Worm (Caenorhabditis elegans) whole organism, L4 larva: ENCODE results near the gene flp-25.

Experiments used
- F44E2.7 ChIP-seq: fragments of 200-800 bp; sonication (Bioruptor generic); IDR thresholded peaks from 2 replicates; pipeline ENCODE4 v2.1.2; 2022; ENCODE audit warnings: missing genetic modification characterization, missing compliant biosample characterization
- Y105C5A.15 ChIP-seq: fragments of 200-800 bp; sonication (Bioruptor generic); IDR thresholded peaks from 2 replicates; pipeline ENCODE4 v1.3.6; 2022; ENCODE audit warnings: missing genetic modification characterization, missing compliant biosample characterization
- ZK337.2 ChIP-seq: fragments of 200-800 bp; sonication (Bioruptor generic); IDR thresholded peaks from 2 replicates; pipeline ENCODE4 v1.3.6; 2022; ENCODE audit warnings: missing genetic modification reagents, missing genetic modification characterization, missing compliant biosample characterization
- ZK546.5 ChIP-seq, 2 experiments: sonication (generic microtip); optimal IDR thresholded peaks; 2 replicates each; lab custom pipeline; 2017; ENCODE audit warnings: missing biosample characterization in 2 of 2, missing genetic modification characterization in 2 of 2
- ama-1 ChIP-seq: fragments of 150-350 bp; optimal IDR thresholded peaks from 2 replicates; lab custom pipeline; 2014; ENCODE audit warnings: inconsistent platforms, mixed read lengths
- ceh-20 ChIP-seq: fragments of 200-800 bp; sonication (Bioruptor generic); IDR thresholded peaks from 2 replicates; pipeline ENCODE4 v1.3.6; 2022; ENCODE audit warnings: missing genetic modification reagents, missing genetic modification characterization, missing compliant biosample characterization
- ceh-32 ChIP-seq: sonication (generic microtip); optimal IDR thresholded peaks from 2 replicates; lab custom pipeline; 2016; ENCODE audit warnings: mild to moderate bottlenecking, missing genetic modification characterization, missing compliant biosample characterization; ENCODE audit not compliant: poor library complexity
- ceh-82 ChIP-seq: sonication (generic microtip); optimal IDR thresholded peaks from 2 replicates; lab custom pipeline; 2017; ENCODE audit warnings: missing biosample characterization, missing genetic modification characterization
- daf-12 ChIP-seq: fragments of 150-350 bp; optimal IDR thresholded peaks from 2 replicates; lab custom pipeline; 2014; ENCODE audit warnings: missing biosample characterization, missing genetic modification reagents, missing genetic modification characterization
- daf-16 ChIP-seq, 3 experiments: sonication (generic microtip); optimal IDR thresholded peaks; 2 replicates each; lab custom pipeline; 2016 to 2017; ENCODE audit warnings: missing genetic modification characterization in 3 of 3, missing genetic modification reagents in 3 of 3, mild to moderate bottlenecking in 2 of 3, missing compliant biosample characterization in 2 of 3, missing biosample characterization in 1 of 3, moderate library complexity in 1 of 3
- dmd-6 ChIP-seq: fragments of 200-800 bp; sonication (Bioruptor generic); IDR thresholded peaks from 2 replicates; pipeline ENCODE4 v1.3.6; 2022; ENCODE audit warnings: missing genetic modification reagents, missing genetic modification characterization, missing compliant biosample characterization
- duxl-1 ChIP-seq: sonication (generic microtip); optimal IDR thresholded peaks from 2 replicates; lab custom pipeline; 2016; ENCODE audit warnings: mild to moderate bottlenecking, missing genetic modification characterization, moderate library complexity, missing compliant biosample characterization; ENCODE audit not compliant: poor library complexity
- dve-1 ChIP-seq: sonication (generic microtip); optimal IDR thresholded peaks from 2 replicates; lab custom pipeline; 2017; ENCODE audit warnings: antibody characterized with exemption, mild to moderate bottlenecking, missing genetic modification characterization, missing compliant biosample characterization; ENCODE audit not compliant: insufficient read depth
- gei-8 ChIP-seq: fragments of 200-800 bp; sonication (Bioruptor generic); optimal IDR thresholded peaks from 2 replicates; lab custom pipeline; 2018; ENCODE audit warnings: mild to moderate bottlenecking, missing genetic modification characterization, missing compliant biosample characterization
- hlh-11 ChIP-seq: fragments of 200-800 bp; sonication (Bioruptor generic); optimal IDR thresholded peaks from 2 replicates; lab custom pipeline; 2018; ENCODE audit warnings: mild to moderate bottlenecking, missing genetic modification characterization, missing compliant biosample characterization
- hlh-30 ChIP-seq: sonication (generic microtip); optimal IDR thresholded peaks from 2 replicates; lab custom pipeline; 2017; ENCODE audit warnings: antibody characterized with exemption, mild to moderate bottlenecking, missing genetic modification characterization, missing compliant biosample characterization; ENCODE audit not compliant: insufficient read depth
- jun-1 ChIP-seq: fragments of 150-350 bp; optimal IDR thresholded peaks from 2 replicates; lab custom pipeline; 2014; ENCODE audit warnings: missing biosample characterization, missing genetic modification reagents, missing genetic modification characterization
- lin-13 ChIP-seq: fragments of 150-350 bp; optimal IDR thresholded peaks from 2 replicates; lab custom pipeline; 2014; ENCODE audit warnings: missing biosample characterization, missing genetic modification reagents, missing genetic modification characterization
- lin-29 ChIP-seq: fragments of 200-800 bp; sonication (Bioruptor generic); IDR thresholded peaks from 2 replicates; pipeline ENCODE4 v1.3.6; 2022; ENCODE audit warnings: missing genetic modification reagents, missing genetic modification characterization, missing compliant biosample characterization
- lsy-2 ChIP-seq, 2 experiments: fragments of 150-350 bp in 1 of 2; sonication (generic microtip) in 1 of 2; optimal IDR thresholded peaks; 2 replicates each; lab custom pipeline; 2014 to 2017; ENCODE audit warnings: missing biosample characterization in 2 of 2, missing genetic modification characterization in 2 of 2
- madf-5 ChIP-seq, 2 experiments: fragments of 200-800 bp; sonication (Bioruptor generic); IDR thresholded peaks; 2 replicates each; pipeline ENCODE4 v1.3.6; 2022; ENCODE audit warnings: missing compliant biosample characterization in 2 of 2, missing genetic modification characterization in 2 of 2
- mxl-2 ChIP-seq: fragments of 200-800 bp; sonication (Bioruptor generic); conservative IDR thresholded peaks from 2 replicates; pipeline ENCODE4 v1.3.6; 2022; ENCODE audit warnings: missing genetic modification reagents, missing genetic modification characterization, missing compliant biosample characterization
- nhr-237 ChIP-seq: sonication (generic microtip); optimal IDR thresholded peaks from 2 replicates; lab custom pipeline; 2017; ENCODE audit warnings: missing biosample characterization, missing genetic modification characterization
- nhr-28 ChIP-seq: fragments of 150-350 bp; optimal IDR thresholded peaks from 2 replicates; lab custom pipeline; 2014; ENCODE audit warnings: missing biosample characterization, missing genetic modification characterization
- nhr-48 ChIP-seq: sonication (generic microtip); optimal IDR thresholded peaks from 2 replicates; lab custom pipeline; 2016; ENCODE audit warnings: mild to moderate bottlenecking, missing genetic modification characterization, missing compliant biosample characterization
- nhr-76 ChIP-seq: fragments of 150-350 bp; optimal IDR thresholded peaks from 2 replicates; lab custom pipeline; 2014; ENCODE audit warnings: missing biosample characterization, missing genetic modification characterization
- nhr-77 ChIP-seq: fragments of 150-350 bp; optimal IDR thresholded peaks from 2 replicates; lab custom pipeline; 2014; ENCODE audit warnings: missing biosample characterization, missing genetic modification characterization
- php-3 ChIP-seq: fragments of 200-800 bp; sonication (Bioruptor generic); IDR thresholded peaks from 2 replicates; pipeline ENCODE4 v1.3.6; 2022; ENCODE audit warnings: missing genetic modification reagents, missing genetic modification characterization, missing compliant biosample characterization
- sdz-12 ChIP-seq: fragments of 200-800 bp; sonication (Bioruptor generic); optimal IDR thresholded peaks from 2 replicates; lab custom pipeline; 2018; ENCODE audit warnings: mild to moderate bottlenecking, missing genetic modification characterization, missing compliant biosample characterization
- spr-1 ChIP-seq: sonication (generic microtip); optimal IDR thresholded peaks from 2 replicates; lab custom pipeline; 2016; ENCODE audit warnings: mild to moderate bottlenecking, missing genetic modification characterization, missing compliant biosample characterization
- unc-62 ChIP-seq, 3 experiments: fragments of 150-350 bp in 1 of 3; sonication (generic microtip); optimal IDR thresholded peaks in 2 of 3; peaks in 1 of 3; 1 replicate in 1 of 3; 2 replicates in 2 of 3; lab custom pipeline; 2014 to 2017; ENCODE audit warnings: missing biosample characterization in 3 of 3, missing genetic modification characterization in 3 of 3, missing genetic modification reagents in 3 of 3, missing genotype in 1 of 3
- ztf-7 ChIP-seq: fragments of 150-350 bp; optimal IDR thresholded peaks from 2 replicates; lab custom pipeline; 2014; ENCODE audit warnings: missing biosample characterization, missing genetic modification characterization

Gene flp-25

DNA sequence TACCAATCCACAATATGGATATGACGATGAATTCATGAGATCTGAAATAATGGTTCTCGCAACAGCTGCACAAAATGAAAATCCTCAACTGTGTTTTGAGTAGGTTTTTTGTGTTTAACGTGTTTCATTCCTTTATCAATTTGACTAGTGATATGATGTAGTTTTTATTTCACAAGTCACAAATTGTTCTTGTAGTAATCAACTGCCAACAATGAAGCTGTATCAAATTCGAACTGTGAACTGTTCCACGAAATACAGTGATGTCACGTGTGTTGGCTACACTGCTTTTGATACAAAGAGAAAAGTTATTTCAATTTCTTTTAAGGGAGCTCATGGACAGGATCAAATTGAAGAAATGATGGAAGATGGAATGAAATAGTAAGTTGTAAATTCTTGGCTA lies 46.1 kb upstream of the flp-25 start (continued):
- TF ChIP-seq ceh-32 (tag; lab: Kevin White, UChicago) (no peak), duxl-1 (tag; lab: Kevin White, UChicago) (no peak), spr-1 (no peak), nhr-28 (tag; lab: Kevin White, UChicago) (peak; percentile 95), daf-12 (tag; lab: Kevin White, UChicago) (no peak), ztf-7 (no peak)

DNA sequence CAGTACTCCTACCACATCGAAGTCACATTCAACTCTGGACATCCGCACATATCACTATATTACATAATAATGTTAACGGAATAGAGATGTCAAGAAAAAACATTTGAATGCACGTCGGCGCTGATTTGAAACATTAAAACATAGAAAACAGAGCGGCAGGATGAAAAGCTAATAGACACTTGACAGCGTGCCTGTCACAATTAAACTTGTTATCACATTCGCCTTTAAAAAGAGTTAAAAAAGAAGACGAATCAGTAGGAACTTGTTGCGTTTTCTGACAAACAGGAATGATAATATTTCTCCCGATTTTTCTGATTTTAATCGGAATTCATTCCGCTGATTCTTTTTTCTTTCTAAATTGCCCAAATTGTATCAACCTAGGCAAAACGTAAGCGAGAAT lies 43.7 kb upstream of the flp-25 start:
- TF ChIP-seq nhr-28 (tag; lab: Kevin White, UChicago) (peak; percentile 31), nhr-76 (no peak), php-3 (GFP tag; lab: Robert Waterston, UW) (peak; percentile 51; the same call in 1 of the 2 replicates), hlh-11 (peak; percentile 65), daf-16 (GFP tag; optimal IDR thresholded peaks at IDR 0.05; lab: Kevin White, UChicago) (no peak), daf-16 (tag; optimal IDR thresholded peaks at IDR 0.05; lab: Kevin White, UChicago) (peak; percentile 79), ZK337.2 (GFP tag; lab: Robert Waterston, UW) (no peak), dmd-6 (peak; percentile 81), dve-1 (peak; percentile 68)

DNA sequence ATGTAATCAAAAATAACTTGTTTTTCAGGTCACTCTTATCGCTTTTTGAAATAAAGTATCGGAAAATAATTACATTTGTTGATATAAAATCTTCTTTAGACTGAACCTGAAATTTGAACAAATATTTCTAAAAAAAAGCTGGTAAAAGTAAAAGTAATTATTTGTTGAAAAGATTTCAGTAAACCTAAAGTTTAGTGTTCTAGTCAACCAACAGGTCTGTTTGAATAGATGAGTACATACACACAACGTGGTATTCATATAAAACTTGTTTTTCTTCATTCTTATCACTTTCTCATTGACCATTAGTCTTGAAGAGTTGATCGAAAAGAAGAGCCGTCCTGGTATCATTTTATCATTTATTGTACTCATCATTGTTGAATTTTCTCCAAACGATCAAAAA lies 41.7 kb upstream of the flp-25 start, which contains the start of gene C40H1.9:
Gene C40H1.9, plus strand, starts transcription at position 301 of the 400 bp plus-strand sequence.
- TF ChIP-seq lin-29 (GFP tag; lab: Robert Waterston, UW) (no peak), ceh-20 (no peak), daf-16 (GFP tag; optimal IDR thresholded peaks at IDR 0.05; lab: Kevin White, UChicago) (no peak), daf-16 (tag; optimal IDR thresholded peaks at IDR 0.05; lab: Kevin White, UChicago) (peak; percentile 52), lin-13 (GFP tag; lab: Kevin White, UChicago) (no peak), nhr-77 (tag; lab: Kevin White, UChicago) (no peak), ceh-82 (tag; lab: Kevin White, UChicago) (no peak), Y105C5A.15 (GFP tag; lab: Robert Waterston, UW) (no peak), ZK546.5 (tag; optimal IDR thresholded peaks at IDR 0.05; lab: Kevin White, UChicago) (no peak), hlh-30 (tag; lab: Kevin White, UChicago) (no peak), madf-5 (GFP tag; IDR thresholded peaks at IDR 0.05; lab: Robert Waterston, UW) (no peak), mxl-2 (GFP tag; lab: Robert Waterston, UW) (no peak), nhr-48 (tag; lab: Kevin White, UChicago) (no peak), ama-1 (lab: Kevin White, UChicago) (no peak), nhr-237 (tag; lab: Kevin White, UChicago) (no peak), jun-1 (tag; lab: Kevin White, UChicago) (no peak), gei-8 (GFP tag; lab: Kevin White, UChicago) (no peak), nhr-28 (tag; lab: Kevin White, UChicago) (peak; percentile 10)

DNA sequence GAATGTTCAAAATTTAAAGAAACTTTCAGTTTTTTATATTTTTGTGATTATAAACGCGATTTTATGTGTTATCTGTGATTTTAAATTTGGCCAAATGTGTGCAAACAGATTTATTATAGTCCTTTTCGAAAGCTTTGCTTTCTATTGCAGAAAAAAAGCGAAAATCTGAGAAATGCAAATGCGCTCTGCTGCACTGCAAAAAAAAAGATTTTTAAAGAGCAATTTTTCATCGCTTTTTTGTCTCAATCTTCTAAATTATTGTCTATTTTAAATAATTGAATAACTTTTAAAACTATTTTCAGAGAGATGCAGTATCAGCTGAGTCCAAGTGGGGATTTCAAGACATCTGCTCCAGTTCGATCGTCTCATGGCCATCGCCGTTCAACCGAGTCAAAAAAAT lies 39.3 kb upstream of the flp-25 start, which contains the start of gene cpb-1:
Gene cpb-1, plus strand, starts transcription at position 301 of the 400 bp plus-strand sequence.
- TF ChIP-seq lsy-2 (tag; optimal IDR thresholded peaks at IDR 0.05; lab: Kevin White, UChicago) (no peak), sdz-12 (no peak), unc-62 (GFP tag; optimal IDR thresholded peaks at IDR 0.05 in 1 of 2; lab: Kevin White, UChicago) (peak in 1 of 2 experiments; percentile 20), unc-62 (tag; optimal IDR thresholded peaks at IDR 0.05; lab: Kevin White, UChicago) (no peak), F44E2.7 (GFP tag; lab: Robert Waterston, UW) (no peak)
- TF ChIP-seq, all 104 proteins: peak for 1

DNA sequence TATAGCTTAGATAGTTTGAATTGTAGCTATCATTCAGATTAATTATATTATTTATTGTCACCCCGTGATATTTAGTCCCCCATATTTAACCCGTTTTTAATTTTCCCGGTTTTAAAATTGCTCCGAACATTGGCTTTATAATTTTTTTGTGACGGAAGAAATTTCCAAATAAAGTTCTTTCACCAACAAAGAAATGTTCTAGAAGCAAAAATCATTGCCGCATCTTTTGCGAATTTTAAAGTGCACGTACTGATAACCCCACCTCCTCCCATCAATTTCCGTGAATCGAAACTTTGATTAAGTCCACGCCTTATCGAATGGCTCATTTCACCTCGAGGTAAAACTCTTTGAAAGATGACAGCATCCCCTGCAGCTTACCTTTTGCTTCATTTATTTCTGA lies 36.6 kb upstream of the flp-25 start, which contains the start of gene C40H1.7:
Gene C40H1.7, plus strand, starts transcription at position 301 of the 400 bp plus-strand sequence.
- TF ChIP-seq dmd-6 (peak; percentile 39; the same call in 1 of the 2 replicates), daf-16 (GFP tag; optimal IDR thresholded peaks at IDR 0.05; lab: Kevin White, UChicago) (no peak), daf-16 (tag; optimal IDR thresholded peaks at IDR 0.05; lab: Kevin White, UChicago) (peak; percentile 4), mxl-2 (GFP tag; lab: Robert Waterston, UW) (no peak)
